Fruit fly (Drosophila melanogaster) S2 (cell line): ENCODE measurements around the gene CG4896.

ENCODE experiments used
- CG8478 ChIP-seq: fragments of >200 bp; optimal IDR thresholded peaks from 2 replicates; lab custom pipeline; 2018
- CTCF ChIP-seq, 2 experiments: fragments of >200 bp; optimal IDR thresholded peaks; 2 replicates each; lab custom pipeline; 2018

DNA sequence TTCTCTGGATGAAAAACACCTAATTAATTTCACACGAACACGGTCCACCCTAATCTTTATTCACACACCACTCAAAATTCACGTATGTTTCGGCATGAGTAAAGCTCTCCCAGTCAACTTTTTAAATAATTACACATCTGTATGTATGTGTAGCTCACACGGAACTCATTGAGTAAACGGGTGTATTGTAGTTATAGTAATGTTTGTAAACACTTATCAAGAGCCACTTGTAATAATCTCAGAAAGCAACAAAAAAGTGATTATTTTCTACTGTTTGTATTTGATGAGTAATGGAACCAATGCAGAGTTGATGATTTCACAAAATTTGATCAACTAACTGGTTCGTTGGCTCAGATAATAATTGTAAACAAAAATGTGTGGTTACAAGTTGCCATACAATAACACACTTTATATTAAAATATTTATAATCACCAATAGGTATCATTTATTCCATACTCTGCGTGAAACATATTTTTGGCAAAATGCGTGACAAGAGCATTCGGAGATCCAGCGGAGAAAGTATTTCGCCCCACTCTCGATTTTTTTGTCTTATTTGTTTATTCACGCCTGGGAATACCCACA, 40.5 kb downstream of the CG4896 start:
- no peak for TF ChIP-seq CTCF (optimal IDR thresholded peaks at IDR 0.05; lab: Kevin White, UChicago)
- TF ChIP-seq CG8478 (lab: Kevin White, UChicago), result no peak
